Worm (Caenorhabditis elegans) whole organism, L4 larva: Measurements from ENCODE around the gene C15F1.1.
A peak's percentile ranks its signal among the peaks of the same experiment; 100 is the strongest.
"Not testable (repeated sequence)": the region's sequence is repeated elsewhere in the genome, so short reads cannot be mapped to it uniquely, and the experiment has no call there.

Experiments used
- D1046.2 ChIP-seq: fragments of 200-800 bp; sonication (Bioruptor generic); IDR thresholded peaks from 2 replicates; pipeline ENCODE4 v1.3.6; 2022; ENCODE audit warnings: missing genetic modification characterization, missing compliant biosample characterization
- F26F4.8 ChIP-seq: fragments of 200-800 bp; sonication (Bioruptor generic); conservative IDR thresholded peaks from 2 replicates; pipeline ENCODE4 v1.3.6; 2022; ENCODE audit warnings: missing genetic modification characterization, missing compliant biosample characterization
- F44E2.7 ChIP-seq: fragments of 200-800 bp; sonication (Bioruptor generic); IDR thresholded peaks from 2 replicates; pipeline ENCODE4 v2.1.2; 2022; ENCODE audit warnings: missing genetic modification characterization, missing compliant biosample characterization
- T26A8.4 ChIP-seq: fragments of 200-800 bp; sonication (Bioruptor generic); IDR thresholded peaks from 2 replicates; pipeline ENCODE4 v1.3.6; 2022; ENCODE audit warnings: missing genetic modification characterization, missing compliant biosample characterization
- Y105C5A.15 ChIP-seq: fragments of 200-800 bp; sonication (Bioruptor generic); IDR thresholded peaks from 2 replicates; pipeline ENCODE4 v1.3.6; 2022; ENCODE audit warnings: missing genetic modification characterization, missing compliant biosample characterization
- Y48G9A.11 ChIP-seq: fragments of 200-800 bp; sonication (Bioruptor generic); IDR thresholded peaks from 2 replicates; pipeline ENCODE4 v1.3.6; 2022; ENCODE audit warnings: missing genetic modification reagents, missing genetic modification characterization, missing compliant biosample characterization
- Y75B8A.6 ChIP-seq: fragments of 200-800 bp; sonication (Bioruptor generic); IDR thresholded peaks from 2 replicates; pipeline ENCODE4 v1.3.6; 2022; ENCODE audit warnings: missing genetic modification reagents, missing genetic modification characterization, missing compliant biosample characterization
- arid-1 ChIP-seq: fragments of 200-800 bp; sonication (Bioruptor generic); conservative IDR thresholded peaks from 2 replicates; pipeline ENCODE4 v1.3.6; 2022; ENCODE audit warnings: missing genetic modification reagents, missing genetic modification characterization, missing compliant biosample characterization
- ceh-20 ChIP-seq: fragments of 200-800 bp; sonication (Bioruptor generic); IDR thresholded peaks from 2 replicates; pipeline ENCODE4 v1.3.6; 2022; ENCODE audit warnings: missing genetic modification reagents, missing genetic modification characterization, missing compliant biosample characterization
- ceh-44 ChIP-seq: fragments of 200-800 bp; sonication (Bioruptor generic); IDR thresholded peaks from 2 replicates; pipeline ENCODE4 v1.3.6; 2022; ENCODE audit warnings: missing genetic modification reagents, missing genetic modification characterization, missing compliant biosample characterization
- ces-1 ChIP-seq: fragments of 150-350 bp; sonication (generic microtip); optimal IDR thresholded peaks from 4 replicates; lab custom pipeline; 2014; ENCODE audit warnings: missing biosample characterization, missing genetic modification reagents, missing genetic modification characterization
- ctbp-1 ChIP-seq: fragments of 200-800 bp; sonication (Bioruptor generic); IDR thresholded peaks from 2 replicates; pipeline ENCODE4 v1.3.6; 2022; ENCODE audit warnings: missing genetic modification reagents, missing genetic modification characterization, missing compliant biosample characterization
- daf-12 ChIP-seq: fragments of 150-350 bp; optimal IDR thresholded peaks from 2 replicates; lab custom pipeline; 2014; ENCODE audit warnings: missing biosample characterization, missing genetic modification reagents, missing genetic modification characterization
- daf-16 ChIP-seq, 3 experiments: sonication (generic microtip); optimal IDR thresholded peaks; 2 replicates each; lab custom pipeline; 2016 to 2017; ENCODE audit warnings: missing genetic modification characterization in 3 of 3, missing genetic modification reagents in 3 of 3, mild to moderate bottlenecking in 2 of 3, missing compliant biosample characterization in 2 of 3, missing biosample characterization in 1 of 3, moderate library complexity in 1 of 3
- daf-19 ChIP-seq: fragments of 200-800 bp; sonication (Bioruptor generic); conservative IDR thresholded peaks from 2 replicates; pipeline ENCODE4 v1.3.6; 2022; ENCODE audit warnings: missing genetic modification characterization, missing compliant biosample characterization
- dmd-6 ChIP-seq: fragments of 200-800 bp; sonication (Bioruptor generic); IDR thresholded peaks from 2 replicates; pipeline ENCODE4 v1.3.6; 2022; ENCODE audit warnings: missing genetic modification reagents, missing genetic modification characterization, missing compliant biosample characterization
- dmd-8 ChIP-seq: fragments of 200-800 bp; sonication (Bioruptor generic); IDR thresholded peaks from 2 replicates; pipeline ENCODE4 v1.3.6; 2022; ENCODE audit warnings: missing genetic modification characterization, missing compliant biosample characterization
- dmd-9 ChIP-seq: fragments of 200-800 bp; sonication (Bioruptor generic); IDR thresholded peaks from 2 replicates; pipeline ENCODE4 v1.3.6; 2022; ENCODE audit warnings: missing genetic modification reagents, missing genetic modification characterization, missing compliant biosample characterization
- egl-43 ChIP-seq: fragments of 200-800 bp; sonication (Bioruptor generic); IDR thresholded peaks from 2 replicates; pipeline ENCODE4 v1.3.6; 2022; ENCODE audit warnings: missing genetic modification reagents, missing genetic modification characterization, missing compliant biosample characterization
- gei-8 ChIP-seq: fragments of 200-800 bp; sonication (Bioruptor generic); optimal IDR thresholded peaks from 2 replicates; lab custom pipeline; 2018; ENCODE audit warnings: mild to moderate bottlenecking, missing genetic modification characterization, missing compliant biosample characterization
- hif-1 ChIP-seq, 2 experiments: sonication (generic microtip); optimal IDR thresholded peaks; 2 replicates each; lab custom pipeline; 2016 to 2017; ENCODE audit warnings: missing compliant biosample characterization in 2 of 2, missing genetic modification characterization in 2 of 2, missing genetic modification reagents in 2 of 2, missing genotype in 2 of 2, mild to moderate bottlenecking in 1 of 2
- hlh-11 ChIP-seq: fragments of 200-800 bp; sonication (Bioruptor generic); optimal IDR thresholded peaks from 2 replicates; lab custom pipeline; 2018; ENCODE audit warnings: mild to moderate bottlenecking, missing genetic modification characterization, missing compliant biosample characterization
- hmg-1.1 ChIP-seq: fragments of 200-800 bp; sonication (Bioruptor generic); IDR thresholded peaks from 2 replicates; pipeline ENCODE4 v1.3.6; 2022; ENCODE audit warnings: missing genetic modification reagents, missing genetic modification characterization, missing compliant biosample characterization
- lim-7 ChIP-seq: fragments of 200-800 bp; sonication (Bioruptor generic); IDR thresholded peaks from 2 replicates; pipeline ENCODE4 v1.3.6; 2022; ENCODE audit warnings: missing genetic modification characterization, missing compliant biosample characterization
- lin-1 ChIP-seq: fragments of 200-800 bp; sonication (Bioruptor generic); IDR thresholded peaks from 2 replicates; pipeline ENCODE4 v1.3.6; 2022; ENCODE audit warnings: missing genetic modification reagents, missing genetic modification characterization, missing compliant biosample characterization
- lin-29 ChIP-seq: fragments of 200-800 bp; sonication (Bioruptor generic); IDR thresholded peaks from 2 replicates; pipeline ENCODE4 v1.3.6; 2022; ENCODE audit warnings: missing genetic modification reagents, missing genetic modification characterization, missing compliant biosample characterization
- lin-38 ChIP-seq: fragments of 200-800 bp; sonication (Bioruptor generic); IDR thresholded peaks from 2 replicates; pipeline ENCODE4 v1.3.6; 2022; ENCODE audit warnings: missing genetic modification reagents, missing genetic modification characterization, missing compliant biosample characterization
- madf-5 ChIP-seq, 2 experiments: fragments of 200-800 bp; sonication (Bioruptor generic); IDR thresholded peaks; 2 replicates each; pipeline ENCODE4 v1.3.6; 2022; ENCODE audit warnings: missing compliant biosample characterization in 2 of 2, missing genetic modification characterization in 2 of 2
- mdt-29 ChIP-seq: fragments of 200-800 bp; sonication (Bioruptor generic); IDR thresholded peaks from 2 replicates; pipeline ENCODE4 v1.3.6; 2022; ENCODE audit warnings: missing genetic modification reagents, missing genetic modification characterization, missing compliant biosample characterization
- mes-2 ChIP-seq: sonication (generic microtip); optimal IDR thresholded peaks from 2 replicates; lab custom pipeline; 2016; ENCODE audit warnings: missing genotype, mild to moderate bottlenecking, missing genetic modification characterization, missing compliant biosample characterization; ENCODE audit not compliant: poor library complexity, severe bottlenecking
- mxl-2 ChIP-seq: fragments of 200-800 bp; sonication (Bioruptor generic); conservative IDR thresholded peaks from 2 replicates; pipeline ENCODE4 v1.3.6; 2022; ENCODE audit warnings: missing genetic modification reagents, missing genetic modification characterization, missing compliant biosample characterization
- mxl-3 ChIP-seq: fragments of 200-800 bp; sonication (Bioruptor generic); optimal IDR thresholded peaks from 2 replicates; lab custom pipeline; 2018; ENCODE audit warnings: mild to moderate bottlenecking, missing genetic modification characterization, missing compliant biosample characterization
- nhr-111 ChIP-seq: fragments of 200-800 bp; sonication (Bioruptor generic); optimal IDR thresholded peaks from 2 replicates; lab custom pipeline; 2018; ENCODE audit warnings: mild to moderate bottlenecking, missing genetic modification characterization, missing compliant biosample characterization
- nhr-41 ChIP-seq: fragments of 200-800 bp; sonication (Bioruptor generic); IDR thresholded peaks from 2 replicates; pipeline ENCODE4 v1.3.6; 2022; ENCODE audit warnings: missing genetic modification reagents, missing genetic modification characterization, missing compliant biosample characterization
- nhr-48 ChIP-seq: sonication (generic microtip); optimal IDR thresholded peaks from 2 replicates; lab custom pipeline; 2016; ENCODE audit warnings: mild to moderate bottlenecking, missing genetic modification characterization, missing compliant biosample characterization
- pha-4 ChIP-seq, 2 experiments: fragments of 150-350 bp in 1 of 2; fragments of 200-800 bp in 1 of 2; sonication (Bioruptor generic) in 1 of 2; IDR thresholded peaks in 1 of 2; optimal IDR thresholded peaks in 1 of 2; 2 replicates each; pipeline versions ENCODE4 v1.3.6 to Lab custom; 2014 to 2022; ENCODE audit warnings: missing genetic modification characterization in 2 of 2, missing genetic modification reagents in 2 of 2, missing biosample characterization in 1 of 2, missing compliant biosample characterization in 1 of 2
- php-3 ChIP-seq: fragments of 200-800 bp; sonication (Bioruptor generic); IDR thresholded peaks from 2 replicates; pipeline ENCODE4 v1.3.6; 2022; ENCODE audit warnings: missing genetic modification reagents, missing genetic modification characterization, missing compliant biosample characterization
- rbr-2 ChIP-seq: sonication (generic microtip); optimal IDR thresholded peaks from 2 replicates; lab custom pipeline; 2016; ENCODE audit warnings: missing genotype, missing genetic modification characterization, missing compliant biosample characterization
- saeg-2 ChIP-seq: fragments of 200-800 bp; sonication (Bioruptor generic); IDR thresholded peaks from 2 replicates; pipeline ENCODE4 v1.3.6; 2022; ENCODE audit warnings: missing genetic modification reagents, missing genetic modification characterization, missing compliant biosample characterization
- set-16 ChIP-seq: fragments of 200-800 bp; sonication (Bioruptor generic); IDR thresholded peaks from 2 replicates; pipeline ENCODE4 v1.3.6; 2022; ENCODE audit warnings: missing genetic modification reagents, missing genetic modification characterization, missing compliant biosample characterization
- snpc-1.2 ChIP-seq: fragments of 200-800 bp; sonication (Bioruptor generic); IDR thresholded peaks from 2 replicates; pipeline ENCODE4 v1.3.6; 2022; ENCODE audit warnings: missing genetic modification reagents, missing genetic modification characterization, missing compliant biosample characterization
- spr-1 ChIP-seq: sonication (generic microtip); optimal IDR thresholded peaks from 2 replicates; lab custom pipeline; 2016; ENCODE audit warnings: mild to moderate bottlenecking, missing genetic modification characterization, missing compliant biosample characterization
- spr-3 ChIP-seq: fragments of 200-800 bp; sonication (Bioruptor generic); optimal IDR thresholded peaks from 2 replicates; lab custom pipeline; 2018; ENCODE audit warnings: mild to moderate bottlenecking, missing genetic modification characterization, missing compliant biosample characterization
- tra-1 ChIP-seq: fragments of 200-800 bp; sonication (Bioruptor generic); IDR thresholded peaks from 2 replicates; pipeline ENCODE4 v1.3.6; 2022; ENCODE audit warnings: missing genetic modification reagents, missing genetic modification characterization, missing compliant biosample characterization
- unc-130 ChIP-seq: sonication (generic microtip); optimal IDR thresholded peaks from 2 replicates; lab custom pipeline; 2016; ENCODE audit warnings: missing genetic modification reagents, missing genetic modification characterization, missing compliant biosample characterization
- vab-7 ChIP-seq: fragments of 200-800 bp; sonication (Bioruptor generic); IDR thresholded peaks from 2 replicates; pipeline ENCODE4 v1.3.6; 2022; ENCODE audit warnings: missing genetic modification reagents, missing genetic modification characterization, missing compliant biosample characterization

C15F1.1 gene

DNA sequence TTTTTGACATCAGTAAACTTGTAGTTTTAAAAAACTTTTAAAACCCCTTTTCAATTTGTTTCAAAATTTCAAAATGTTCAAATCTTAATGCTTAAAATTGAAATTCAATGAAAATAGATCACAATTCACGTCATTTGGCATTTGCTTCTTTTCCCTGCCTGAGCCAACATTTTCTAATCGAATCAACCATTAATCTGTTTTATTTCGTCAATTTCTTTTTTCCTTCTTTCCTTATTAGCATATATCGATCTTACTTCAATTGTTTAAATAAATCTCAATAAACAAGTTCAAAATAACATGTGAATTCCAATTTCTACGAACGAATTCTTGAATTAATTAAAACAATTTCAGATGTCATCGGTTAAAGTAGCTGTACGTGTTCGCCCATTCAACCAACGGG lies 5.9 kb downstream of the C15F1.1 start:
- TF ChIP-seq daf-12 (tag; lab: Kevin White, UChicago) (no peak), ces-1 (GFP tag; lab: Kevin White, UChicago) (peak; percentile 1)

DNA sequence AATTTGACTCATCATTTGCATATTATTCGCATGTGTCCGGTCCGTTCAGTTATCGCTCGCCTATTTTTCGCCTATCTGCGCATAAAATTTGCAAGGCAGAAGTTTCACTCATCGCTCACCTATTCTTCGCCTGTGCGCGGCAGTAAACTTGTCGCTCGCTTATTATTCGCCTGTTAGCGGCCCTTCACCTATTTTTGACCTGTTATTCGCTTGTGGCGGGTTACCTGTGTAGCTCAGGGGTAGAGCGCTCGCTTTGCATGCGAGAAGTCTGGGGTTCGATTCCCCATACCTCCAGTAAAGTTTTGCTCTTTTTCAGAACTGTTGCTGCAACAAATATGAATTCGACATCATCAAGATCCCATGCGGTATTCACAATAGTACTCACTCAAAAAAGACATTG lies 11.7 kb downstream of the C15F1.1 start:
- TF ChIP-seq mdt-29 (GFP tag; lab: Robert Waterston, UW) (peak; percentile 61), tra-1 (GFP tag; lab: Robert Waterston, UW) (peak; percentile 89), arid-1 (GFP tag; lab: Robert Waterston, UW) (peak; percentile 90), hif-1 (tag; optimal IDR thresholded peaks at IDR 0.05; lab: Kevin White, UChicago) (peak in 1 of 2 experiments; percentile 14), F26F4.8 (GFP tag; lab: Robert Waterston, UW) (peak; percentile 97), pha-4 (GFP tag; IDR thresholded peaks at IDR 0.05; lab: Robert Waterston, UW) (peak; percentile 91), lim-7 (peak; percentile 98), lin-38 (peak; percentile 81), mxl-2 (GFP tag; lab: Robert Waterston, UW) (peak; percentile 75; the same call in 1 of the 2 replicates), ceh-20 (peak; percentile 40; the same call in 1 of the 2 replicates), php-3 (GFP tag; lab: Robert Waterston, UW) (peak; percentile 70), daf-19 (GFP tag; lab: Robert Waterston, UW) (peak; percentile 83), lin-29 (GFP tag; lab: Robert Waterston, UW) (0 out of 2 replicates have a peak, but pooled peaks have one; percentile 45), F44E2.7 (GFP tag; lab: Robert Waterston, UW) (peak; percentile 96), nhr-111 (GFP tag; lab: Kevin White, UChicago) (peak; percentile 83), ctbp-1 (GFP tag; lab: Robert Waterston, UW) (peak; percentile 88), hlh-11 (peak; percentile 30), daf-16 (GFP tag; optimal IDR thresholded peaks at IDR 0.05; lab: Kevin White, UChicago) (peak in 1 of 2 experiments; percentile 61), daf-16 (tag; optimal IDR thresholded peaks at IDR 0.05; lab: Kevin White, UChicago) (peak; percentile 24), mes-2 (peak; percentile 49), dmd-8 (GFP tag; lab: Robert Waterston, UW) (peak; percentile 98), dmd-9 (GFP tag; lab: Robert Waterston, UW) (peak; percentile 87), snpc-1.2 (GFP tag; lab: Robert Waterston, UW) (peak; percentile 72; the same call in 1 of the 2 replicates), set-16 (peak; percentile 53; the same call in 1 of the 2 replicates), D1046.2 (GFP tag; lab: Robert Waterston, UW) (peak; percentile 85; the same call in 1 of the 2 replicates), spr-1 (tag; lab: Kevin White, UChicago) (peak; percentile 25), rbr-2 (tag; lab: Kevin White, UChicago) (peak; percentile 42), hmg-1.1 (peak; percentile 72), mxl-3 (GFP tag; lab: Kevin White, UChicago) (peak; percentile 22), egl-43 (GFP tag; lab: Robert Waterston, UW) (peak; percentile 97), spr-3 (peak; percentile 67), nhr-41 (GFP tag; lab: Robert Waterston, UW) (peak; percentile 88; the same call in 1 of the 2 replicates), unc-130 (GFP tag; lab: Kevin White, UChicago) (peak; percentile 38), saeg-2 (GFP tag; lab: Robert Waterston, UW) (peak; percentile 78; the same call in 1 of the 2 replicates), ceh-44 (GFP tag; lab: Robert Waterston, UW) (peak; percentile 95), gei-8 (GFP tag; lab: Kevin White, UChicago) (peak; percentile 9), Y75B8A.6 (GFP tag; lab: Robert Waterston, UW) (0 out of 2 replicates have a peak, but pooled peaks have one; percentile 63), madf-5 (GFP tag; IDR thresholded peaks at IDR 0.05; lab: Robert Waterston, UW) (peak; percentile 92 to 96; a peak in 3 of 4 replicates), Y105C5A.15 (GFP tag; lab: Robert Waterston, UW) (peak; percentile 91), nhr-48 (peak; percentile 10), dmd-6 (GFP tag; lab: Robert Waterston, UW) (peak; percentile 62), vab-7 (GFP tag; lab: Robert Waterston, UW) (peak; percentile 94), lin-1 (GFP tag; lab: Robert Waterston, UW) (peak; percentile 89), T26A8.4 (GFP tag; lab: Robert Waterston, UW) (peak; percentile 74), Y48G9A.11 (GFP tag; lab: Robert Waterston, UW) (peak; percentile 89)
- not testable (repeated sequence) for TF ChIP-seq pha-4 (tag; optimal IDR thresholded peaks at IDR 0.05; lab: Kevin White, UChicago)
